Fruit fly (Drosophila melanogaster): ENCODE data around the gene Dab.

DNA sequence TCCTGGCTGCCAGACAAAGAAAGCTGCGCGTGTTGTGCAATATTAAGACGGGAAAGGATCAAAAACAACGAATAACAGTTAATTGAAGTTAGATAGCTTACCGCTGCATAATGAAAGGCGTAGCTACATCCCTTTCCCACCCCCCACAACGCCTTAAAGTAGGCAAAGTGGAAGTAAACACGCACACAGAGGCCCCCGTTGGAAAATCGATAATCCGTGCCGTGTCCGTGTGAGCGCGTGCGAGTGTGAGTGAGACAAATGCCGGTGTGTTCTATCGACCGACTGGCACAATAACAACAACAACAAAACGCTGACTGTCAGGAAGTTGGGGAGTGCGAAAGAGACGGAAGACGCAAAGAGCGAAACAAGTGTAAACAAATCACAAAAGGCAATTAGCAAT is 445 bp downstream of the Dab start:
- TF ChIP-seq Ets96B (tag; optimal IDR thresholded peaks at IDR 0.05) (no peak), CG6792 (GFP tag; optimal IDR thresholded peaks at IDR 0.05) (no peak), OdsH (GFP tag; optimal IDR thresholded peaks at IDR 0.05) (no peak)
